Worm (Caenorhabditis elegans) whole organism, mixed stage, embryonic: ENCODE results near the gene ZK1307.2.

Experiments used
- M03D4.4 ChIP-seq: sonication (generic microtip); optimal IDR thresholded peaks from 2 replicates; lab custom pipeline; 2017; ENCODE audit warnings: mild to moderate bottlenecking, missing genetic modification characterization, missing compliant biosample characterization
- bed-3 ChIP-seq: fragments of 200-800 bp; sonication (Bioruptor generic); optimal IDR thresholded peaks from 3 replicates; lab custom pipeline; 2018; ENCODE audit warnings: mild to moderate bottlenecking, missing genetic modification characterization, moderate library complexity, missing compliant biosample characterization
- blmp-1 ChIP-seq: fragments of 150-350 bp; optimal IDR thresholded peaks from 2 replicates; lab custom pipeline; 2014; ENCODE audit warnings: missing biosample characterization, missing genetic modification characterization
- ceh-39 ChIP-seq: fragments of 150-350 bp; optimal IDR thresholded peaks from 2 replicates; lab custom pipeline; 2014; ENCODE audit warnings: missing biosample characterization, missing genetic modification characterization
- ceh-43 ChIP-seq: fragments of 200-800 bp; sonication (Bioruptor generic); optimal IDR thresholded peaks from 2 replicates; lab custom pipeline; 2018; ENCODE audit warnings: mild to moderate bottlenecking, missing genetic modification characterization, moderate library complexity, missing compliant biosample characterization
- ceh-83 ChIP-seq: fragments of 200-800 bp; sonication (Bioruptor generic); optimal IDR thresholded peaks from 2 replicates; lab custom pipeline; 2018; ENCODE audit warnings: mild to moderate bottlenecking, missing genetic modification characterization, missing compliant biosample characterization
- ces-1 ChIP-seq: fragments of 150-350 bp; optimal IDR thresholded peaks from 2 replicates; lab custom pipeline; 2014; ENCODE audit warnings: missing biosample characterization, missing genetic modification reagents, missing genetic modification characterization
- cnd-1 ChIP-seq: fragments of 200-800 bp; sonication (Bioruptor generic); optimal IDR thresholded peaks from 2 replicates; lab custom pipeline; 2018; ENCODE audit warnings: mild to moderate bottlenecking, missing genetic modification characterization, missing compliant biosample characterization
- drap-1 ChIP-seq: fragments of 200-800 bp; sonication (Bioruptor generic); optimal IDR thresholded peaks from 3 replicates; lab custom pipeline; 2018; ENCODE audit warnings: mild to moderate bottlenecking, missing genetic modification characterization, missing compliant biosample characterization
- elt-1 ChIP-seq: sonication (generic microtip); optimal IDR thresholded peaks from 2 replicates; lab custom pipeline; 2017; ENCODE audit warnings: missing genetic modification characterization, mild to moderate bottlenecking, missing compliant biosample characterization, antibody characterized with exemption, moderate library complexity, borderline replicate concordance; ENCODE audit not compliant: insufficient read depth
- ham-2 ChIP-seq: fragments of 200-800 bp; sonication (Bioruptor generic); optimal IDR thresholded peaks from 2 replicates; lab custom pipeline; 2018; ENCODE audit warnings: mild to moderate bottlenecking, missing genetic modification characterization, missing compliant biosample characterization
- hlh-1 ChIP-seq: fragments of 150-350 bp; optimal IDR thresholded peaks from 2 replicates; lab custom pipeline; 2014; ENCODE audit warnings: missing biosample characterization, missing genetic modification reagents, missing genetic modification characterization
- lin-13 ChIP-seq: fragments of 150-350 bp; optimal IDR thresholded peaks from 2 replicates; lab custom pipeline; 2014; ENCODE audit warnings: missing biosample characterization, missing genetic modification characterization
- lin-32 ChIP-seq: fragments of 200-800 bp; sonication (Bioruptor generic); optimal IDR thresholded peaks from 2 replicates; lab custom pipeline; 2018; ENCODE audit warnings: mild to moderate bottlenecking, missing genetic modification characterization, missing compliant biosample characterization
- lsy-2 ChIP-seq: fragments of 150-350 bp; optimal IDR thresholded peaks from 2 replicates; lab custom pipeline; 2014; ENCODE audit warnings: missing biosample characterization, missing genetic modification characterization
- mab-5 ChIP-seq: fragments of 150-350 bp; optimal IDR thresholded peaks from 2 replicates; lab custom pipeline; 2014; ENCODE audit warnings: missing biosample characterization, missing genetic modification characterization
- mep-1 ChIP-seq: fragments of 150-350 bp; optimal IDR thresholded peaks from 2 replicates; lab custom pipeline; 2017; ENCODE audit warnings: missing biosample characterization, missing genetic modification reagents, missing genetic modification characterization, inconsistent platforms
- mls-2 ChIP-seq: sonication (generic microtip); optimal IDR thresholded peaks from 2 replicates; lab custom pipeline; 2016; ENCODE audit warnings: mild to moderate bottlenecking, missing genetic modification characterization, moderate library complexity, missing compliant biosample characterization
- nhr-2 ChIP-seq: fragments of 150-350 bp; optimal IDR thresholded peaks from 2 replicates; lab custom pipeline; 2014; ENCODE audit warnings: missing biosample characterization, missing genetic modification characterization
- nhr-237 ChIP-seq: fragments of 150-350 bp; optimal IDR thresholded peaks from 2 replicates; lab custom pipeline; 2014; ENCODE audit warnings: missing biosample characterization, missing genetic modification characterization
- nhr-28 ChIP-seq: fragments of 150-350 bp; optimal IDR thresholded peaks from 2 replicates; lab custom pipeline; 2014; ENCODE audit warnings: missing biosample characterization, missing genetic modification characterization
- nhr-76 ChIP-seq: sonication (generic microtip); optimal IDR thresholded peaks from 2 replicates; lab custom pipeline; 2017; ENCODE audit warnings: missing biosample characterization, missing genetic modification characterization
- pha-4 ChIP-seq: fragments of 150-350 bp; optimal IDR thresholded peaks from 2 replicates; lab custom pipeline; 2018; ENCODE audit warnings: missing biosample characterization, missing genetic modification reagents, missing genetic modification characterization
- sem-2 ChIP-seq: fragments of 200-800 bp; sonication (Bioruptor generic); optimal IDR thresholded peaks from 2 replicates; lab custom pipeline; 2018; ENCODE audit warnings: mild to moderate bottlenecking, missing genetic modification characterization, missing compliant biosample characterization
- snpc-4 ChIP-seq: fragments of 150-350 bp; optimal IDR thresholded peaks from 2 replicates; lab custom pipeline; 2014; ENCODE audit warnings: missing biosample characterization, missing genetic modification characterization
- sptf-1 ChIP-seq: sonication (generic microtip); optimal IDR thresholded peaks from 2 replicates; lab custom pipeline; 2017; ENCODE audit warnings: mild to moderate bottlenecking, missing genetic modification characterization, moderate library complexity, missing compliant biosample characterization
- tbx-8 ChIP-seq: fragments of 200-800 bp; sonication (Bioruptor generic); optimal IDR thresholded peaks from 2 replicates; lab custom pipeline; 2018; ENCODE audit warnings: mild to moderate bottlenecking, missing genetic modification characterization, moderate library complexity, missing compliant biosample characterization
- unc-120 ChIP-seq: sonication (generic microtip); optimal IDR thresholded peaks from 2 replicates; lab custom pipeline; 2017; ENCODE audit warnings: missing genetic modification characterization, missing compliant biosample characterization; ENCODE audit not compliant: poor library complexity, severe bottlenecking
- unc-39 ChIP-seq: fragments of 150-350 bp; optimal IDR thresholded peaks from 2 replicates; lab custom pipeline; 2014; ENCODE audit warnings: missing biosample characterization, missing genetic modification characterization
- unc-62 ChIP-seq: fragments of 150-350 bp; optimal IDR thresholded peaks from 2 replicates; lab custom pipeline; 2014; ENCODE audit warnings: missing biosample characterization, missing genetic modification reagents, missing genetic modification characterization
- zip-8 ChIP-seq: fragments of 150-350 bp; optimal IDR thresholded peaks from 2 replicates; lab custom pipeline; 2014; ENCODE audit warnings: missing biosample characterization, missing genetic modification characterization

Gene ZK1307.2

DNA sequence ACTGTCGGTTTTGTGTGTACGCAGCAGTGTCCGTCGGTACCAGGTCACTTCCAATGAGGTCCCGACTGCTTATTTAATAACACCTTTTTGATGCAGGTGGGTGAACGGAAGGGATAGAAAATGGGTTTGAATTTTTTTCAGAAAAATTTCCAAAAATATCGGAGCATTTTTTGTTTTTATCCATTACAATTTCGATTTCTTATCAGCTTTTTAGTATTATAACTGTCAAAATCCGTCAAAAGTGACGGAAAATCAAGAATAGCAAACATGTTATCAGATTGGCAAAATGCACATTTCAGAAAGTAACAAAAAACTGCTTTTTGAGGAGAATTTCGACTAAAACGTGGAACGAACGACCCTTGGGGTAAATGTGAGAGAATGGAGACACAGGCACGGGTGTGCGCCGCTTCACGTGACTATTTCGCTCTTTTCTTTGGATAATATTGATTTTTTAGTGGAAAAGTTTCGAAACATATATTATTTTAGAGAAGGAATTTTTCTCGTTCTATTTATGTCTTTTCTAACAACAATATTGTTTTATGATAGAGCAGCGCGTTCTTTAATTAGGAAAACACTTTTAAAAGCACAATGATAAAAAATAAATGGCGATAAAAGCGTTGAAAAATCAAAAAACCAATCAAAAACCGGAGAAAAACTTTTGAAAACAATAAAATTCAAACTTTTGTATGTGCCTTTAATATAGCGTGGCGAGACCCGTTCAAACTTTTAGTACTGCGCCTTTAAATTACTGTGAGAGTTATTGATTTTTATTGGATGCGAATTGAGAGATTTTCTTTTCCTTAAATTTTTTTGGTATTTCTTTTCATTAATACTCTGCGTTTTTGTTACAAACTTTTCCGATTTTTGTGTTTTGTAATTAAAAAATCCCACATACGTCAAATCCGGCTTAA, 6.6 kb downstream of the ZK1307.2 start, which contains the start of gene sqv-8:
TSS of gene sqv-8 (plus strand) at position 51 of the 911 bp plus-strand sequence.
- TF ChIP-seq nhr-2 (tag; lab: Kevin White, UChicago) = peak; percentile 66
- no peak for TF ChIP-seq lsy-2

DNA sequence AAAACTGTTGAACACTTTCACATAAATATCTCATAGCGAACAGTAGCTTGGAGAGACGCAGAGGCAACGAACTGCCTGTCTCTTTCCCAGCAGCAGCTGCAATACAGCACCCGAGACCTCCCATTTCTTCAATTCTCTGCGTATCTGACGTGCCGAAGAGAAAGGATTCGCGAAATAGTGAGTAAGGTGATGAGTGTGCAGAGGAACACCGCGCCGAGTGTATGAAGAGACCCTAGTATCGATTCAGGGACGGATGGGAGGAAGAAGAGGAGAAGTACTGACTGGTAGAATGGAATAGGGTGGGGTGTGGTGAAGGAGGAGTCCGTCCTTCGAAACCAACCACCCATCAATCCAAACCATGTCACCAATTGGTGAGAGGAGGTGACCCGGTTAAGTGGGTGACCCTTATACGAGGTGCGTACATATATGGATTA, 7.6 kb downstream of the ZK1307.2 start:
- TF ChIP-seq lin-13 (tag; lab: Kevin White, UChicago) (peak; percentile 61), mls-2 (tag; lab: Kevin White, UChicago) (peak; percentile 76), snpc-4 (tag; lab: Kevin White, UChicago) (no peak), ces-1 (peak; percentile 70), lsy-2 (no peak), M03D4.4 (tag; lab: Kevin White, UChicago) (no peak), mep-1 (peak; percentile 91), nhr-2 (tag; lab: Kevin White, UChicago) (peak; percentile 87), ceh-39 (tag; lab: Kevin White, UChicago) (peak; percentile 75), unc-120 (peak; percentile 22), ham-2 (GFP tag; lab: Kevin White, UChicago) (peak; percentile 90), nhr-237 (peak; percentile 14), sptf-1 (tag; lab: Kevin White, UChicago) (peak; percentile 68), cnd-1 (peak; percentile 40), blmp-1 (tag; lab: Kevin White, UChicago) (peak; percentile 68), ceh-43 (GFP tag; lab: Kevin White, UChicago) (no peak), pha-4 (tag; lab: Kevin White, UChicago) (peak; percentile 41), hlh-1 (tag; lab: Kevin White, UChicago) (peak; percentile 94), tbx-8 (GFP tag; lab: Kevin White, UChicago) (peak; percentile 2), nhr-76 (no peak), lin-32 (peak; percentile 46), unc-62 (GFP tag; lab: Kevin White, UChicago) (peak; percentile 76), drap-1 (peak; percentile 47)
- TF ChIP-seq, all 35 proteins: peak for 18

DNA sequence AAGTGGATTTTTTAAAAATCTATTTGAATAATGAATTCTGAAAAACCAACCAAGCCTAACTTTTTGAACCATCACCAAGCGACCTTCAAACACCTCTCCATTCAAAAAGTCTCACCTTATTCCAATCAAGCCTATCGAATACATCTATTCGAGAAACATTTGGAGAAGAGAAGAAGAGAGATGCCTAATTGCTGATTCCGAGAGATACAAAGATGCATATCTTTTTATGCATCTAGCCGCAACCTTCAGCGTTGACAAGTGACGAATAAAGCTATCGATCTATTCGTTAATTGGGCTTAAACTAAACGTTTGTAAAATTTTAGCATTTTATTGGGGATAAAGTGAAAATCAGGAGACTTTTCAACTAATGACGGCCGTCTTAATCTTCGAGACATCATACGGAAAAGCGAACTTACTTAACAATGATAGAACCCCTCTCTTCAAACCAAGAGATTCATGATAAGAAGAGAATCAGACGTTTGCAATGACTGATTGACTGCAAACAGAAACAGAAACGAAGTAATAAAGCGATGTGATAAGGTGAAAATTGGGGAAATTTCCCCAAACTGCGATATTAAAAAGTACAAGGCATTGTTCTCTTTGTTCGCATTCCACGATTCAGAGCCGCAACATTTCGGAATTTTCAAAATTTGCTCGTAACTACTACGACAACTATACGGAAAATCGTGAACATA, 8.7 kb downstream of the ZK1307.2 start:
- TF ChIP-seq ceh-83 (GFP tag; lab: Kevin White, UChicago) (no peak), ceh-39 (tag; lab: Kevin White, UChicago) (no peak), unc-62 (GFP tag; lab: Kevin White, UChicago) (peak; percentile 87), elt-1 (tag; lab: Kevin White, UChicago) (peak; percentile 95), unc-120 (no peak), ham-2 (GFP tag; lab: Kevin White, UChicago) (peak; percentile 87), hlh-1 (tag; lab: Kevin White, UChicago) (no peak), tbx-8 (GFP tag; lab: Kevin White, UChicago) (no peak), ces-1 (no peak), zip-8 (tag; lab: Kevin White, UChicago) (no peak), unc-39 (no peak), drap-1 (no peak)

DNA sequence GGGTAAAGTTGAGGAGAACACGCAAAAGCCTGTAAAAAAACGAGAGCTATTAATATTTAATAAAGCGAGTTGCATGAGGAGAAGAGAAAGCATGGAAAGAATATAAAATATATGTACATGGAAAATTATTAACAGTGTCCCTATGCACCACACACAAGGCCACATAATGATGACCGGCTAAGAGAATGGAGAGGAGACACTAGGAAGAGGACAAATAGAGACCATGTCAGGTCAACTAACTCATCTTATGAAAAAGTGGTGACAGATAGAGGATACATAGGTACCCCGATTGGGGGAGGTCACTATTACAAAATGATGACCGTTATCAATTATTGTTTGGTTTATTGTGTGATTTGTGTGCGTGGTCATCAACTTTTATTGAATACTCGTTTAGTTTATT, 9.3 kb downstream of the ZK1307.2 start, which contains the start of gene fzr-1:
TSS of gene fzr-1 (minus strand) at position 29 of the 400 bp plus-strand sequence.
- no peak for TF ChIP-seq snpc-4 (tag; lab: Kevin White, UChicago)
- TF ChIP-seq nhr-2 (tag; lab: Kevin White, UChicago) = peak; percentile 94

DNA sequence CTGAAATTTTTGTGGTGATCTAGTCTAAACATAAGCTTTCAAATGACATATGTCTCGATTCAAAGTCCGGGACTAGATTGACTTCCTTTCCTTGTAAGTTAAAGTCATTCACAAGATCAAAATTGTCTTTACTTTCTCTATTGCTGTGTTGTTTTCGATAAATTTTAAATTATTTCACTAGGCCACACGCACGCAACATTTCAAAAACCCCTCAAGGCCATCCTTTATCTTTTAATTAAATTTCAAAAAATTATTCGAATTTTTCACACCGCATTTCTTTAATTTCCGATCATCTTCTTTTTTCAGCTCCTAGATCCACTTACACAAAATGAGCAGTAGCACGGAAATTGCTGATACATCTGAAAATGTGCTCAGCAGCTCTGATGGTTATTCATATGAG, 17.5 kb downstream of the ZK1307.2 start, which contains the start of gene ZK1307.7:
TSS of gene ZK1307.7 (plus strand) at position 301 of the 400 bp plus-strand sequence.
- no peak for TF ChIP-seq bed-3
- no peak for TF ChIP-seq unc-120
- TF ChIP-seq elt-1 (tag; lab: Kevin White, UChicago) = no peak
- TF ChIP-seq sem-2 (GFP tag; lab: Kevin White, UChicago) = no peak
- TF ChIP-seq ham-2 (GFP tag; lab: Kevin White, UChicago) = no peak
- TF ChIP-seq nhr-28 = no peak
- no peak for TF ChIP-seq lin-13 (tag; lab: Kevin White, UChicago)
- no peak for TF ChIP-seq mab-5 (tag; lab: Kevin White, UChicago)
- no peak for TF ChIP-seq mls-2 (tag; lab: Kevin White, UChicago)
- no peak for TF ChIP-seq M03D4.4 (tag; lab: Kevin White, UChicago)
- TF ChIP-seq nhr-76 = no peak
- no peak for TF ChIP-seq ceh-39 (tag; lab: Kevin White, UChicago)
- no peak for TF ChIP-seq cnd-1
- TF ChIP-seq drap-1 = no peak
- no peak for TF ChIP-seq pha-4 (tag; lab: Kevin White, UChicago)
- no peak for TF ChIP-seq tbx-8 (GFP tag; lab: Kevin White, UChicago)
- TF ChIP-seq zip-8 (tag; lab: Kevin White, UChicago) = no peak
